Fruit fly (Drosophila melanogaster) whole organism, embryonic: ENCODE data around the gene tbrd-1.
A peak's percentile ranks its signal among the peaks of the same experiment; 100 is the strongest.

ENCODE experiments used
- CG32772 ChIP-seq: fragments of 200-800 bp; sonication (Bioruptor generic); IDR thresholded peaks from 2 replicates; pipeline ENCODE4 v1.3.6; 2022; ENCODE audit warnings: missing biosample characterization, missing genetic modification characterization
- CG6683 ChIP-seq: fragments of 200-800 bp; sonication (Bioruptor generic); optimal IDR thresholded peaks from 2 replicates; lab custom pipeline; 2017; ENCODE audit warnings: missing biosample characterization, mild to moderate bottlenecking, missing genetic modification characterization, missing genetic modification reagents
- CG6765 ChIP-seq: fragments of 200-800 bp; sonication (Bioruptor generic); optimal IDR thresholded peaks from 3 replicates; lab custom pipeline; 2017; ENCODE audit warnings: missing biosample characterization, mild to moderate bottlenecking, missing genetic modification characterization
- Nf-YB ChIP-seq: fragments of 200-800 bp; sonication (Bioruptor generic); optimal IDR thresholded peaks from 3 replicates; lab custom pipeline; 2019; ENCODE audit warnings: missing biosample characterization, mild to moderate bottlenecking, missing genetic modification characterization, moderate library complexity
- Nf-YC ChIP-seq: fragments of 200-800 bp; optimal IDR thresholded peaks from 3 replicates; lab custom pipeline; 2019; ENCODE audit warnings: missing biosample characterization, mild to moderate bottlenecking, missing genetic modification characterization, moderate library complexity
- ase ChIP-seq: fragments of 200-800 bp; sonication (Bioruptor generic); IDR thresholded peaks from 3 replicates; pipeline ENCODE4 v1.3.6; 2022; ENCODE audit warnings: missing biosample characterization, missing genetic modification characterization
- mirr ChIP-seq: fragments of 200-800 bp; sonication (Bioruptor generic); optimal IDR thresholded peaks from 3 replicates; lab custom pipeline; 2018; ENCODE audit warnings: missing biosample characterization, mild to moderate bottlenecking, missing genetic modification characterization

The tbrd-1 gene

DNA sequence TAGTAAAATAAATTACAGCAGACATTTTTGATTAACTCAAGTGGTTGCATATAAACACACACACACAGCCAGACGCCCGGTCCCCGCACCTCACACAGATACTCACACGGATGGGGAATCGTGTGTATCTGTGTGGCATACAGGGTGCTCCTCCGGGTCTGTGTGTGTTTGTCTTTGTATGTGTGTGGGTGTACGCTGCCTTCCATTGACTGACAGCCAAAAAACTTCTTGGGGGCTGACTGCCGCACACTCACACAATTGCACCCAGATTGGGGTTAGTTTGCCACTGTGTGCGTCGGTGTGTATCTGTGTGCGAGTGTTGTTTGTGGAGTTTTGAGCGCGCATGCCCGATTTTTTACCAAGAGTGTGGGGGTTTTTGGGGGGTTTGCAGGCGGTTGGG lies 47.3 kb downstream of the tbrd-1 start (continued):
- TF ChIP-seq ase: no peak
- TF ChIP-seq CG6765 (GFP tag; lab: Kevin White, UChicago): no peak
- TF ChIP-seq Nf-YC (tag; lab: Kevin White, UChicago): peak; percentile 94
- TF ChIP-seq mirr (GFP tag; lab: Kevin White, UChicago): peak; percentile 0
- TF ChIP-seq Nf-YB (GFP tag; lab: Kevin White, UChicago): peak; percentile 89
- 0 out of 2 replicates have a peak, but pooled peaks have one; percentile 8 for TF ChIP-seq CG32772 (GFP tag; lab: Robert Waterston, UW)
- no peak for TF ChIP-seq CG6683
